Worm (Caenorhabditis elegans): ENCODE results near the gene F18A11.3.
A peak's percentile ranks its signal among the peaks of the same experiment; 100 is the strongest.
"Not testable (repeated sequence)": the region's sequence is repeated elsewhere in the genome, so short reads cannot be mapped to it uniquely, and the experiment has no call there.

F18A11.3 gene

ce11 chrII:13047609-13048008 lies 11.0 kb upstream of the F18A11.3 start, which contains the start of gene F42G4.2:
Gene F42G4.2, plus strand, starts transcription at chrII:13047909.
- TF ChIP-seq fkh-2, snpc-4, elt-1 (tag; optimal IDR thresholded peaks at IDR 0.05): not testable (repeated sequence)

- TF ChIP-seq ceh-28 (tag; optimal IDR thresholded peaks at IDR 0.05): peak; percentile 67
These were observed 10.5 kb upstream of the F18A11.3 start, which contains the start of gene F42G4.7 for ce11 chrII:13047106-13047505. Gene F42G4.7, minus strand, starts transcription at chrII:13047290.

ce11 chrII:13043433-13044054 lies 6.9 kb upstream of the F18A11.3 start, which contains the start of gene puf-6:
Gene puf-6, minus strand, starts transcription at chrII:13043445.
- not testable (repeated sequence) for TF ChIP-seq ztf-4, elt-3, nhr-12 (tag; optimal IDR thresholded peaks at IDR 0.05)

- TF ChIP-seq ceh-28 (tag; optimal IDR thresholded peaks at IDR 0.05); ama-1 (optimal IDR thresholded peaks at IDR 0.05); snpc-4 (tag; optimal IDR thresholded peaks at IDR 0.05): not testable (repeated sequence)
These were observed 4.9 kb downstream of the F18A11.3 start, which contains the start of gene F18A11.2 for ce11 chrII:13031649-13032191. Gene F18A11.2, plus strand, starts transcription at chrII:13031699.

ce11 chrII:13030567-13031188 lies 6.0 kb downstream of the F18A11.3 start:
- TF ChIP-seq nhr-43 (tag; optimal IDR thresholded peaks at IDR 0.05; ENCODE audit: poor library complexity, severe bottlenecking) (peak; percentile 53), hmg-11 (tag; optimal IDR thresholded peaks at IDR 0.05) (peak; percentile 76), lin-15B (tag; optimal IDR thresholded peaks at IDR 0.05) (peak; percentile 19), elt-2 (tag; optimal IDR thresholded peaks at IDR 0.05) (peak; percentile 58), eor-1 (tag; optimal IDR thresholded peaks at IDR 0.05) (no peak), R02D3.7 (tag; optimal IDR thresholded peaks at IDR 0.05) (peak; percentile 35), nhr-23 (tag; optimal IDR thresholded peaks at IDR 0.05) (peak; percentile 75), unc-62 (GFP tag; optimal IDR thresholded peaks at IDR 0.05) (no peak), snpc-4 (tag; optimal IDR thresholded peaks at IDR 0.05) (peak; percentile 45), nfya-1 (tag; optimal IDR thresholded peaks at IDR 0.05; ENCODE audit: insufficient read depth) (peak; percentile 83), lsy-12 (tag; optimal IDR thresholded peaks at IDR 0.05) (peak; percentile 28), ceh-9 (tag; optimal IDR thresholded peaks at IDR 0.05) (no peak), elt-3 (tag; optimal IDR thresholded peaks at IDR 0.05) (no peak), unc-39 (tag; optimal IDR thresholded peaks at IDR 0.05) (no peak), ZK546.5 (tag; optimal IDR thresholded peaks at IDR 0.05) (no peak), pha-4 (tag; optimal IDR thresholded peaks at IDR 0.05) (peak; percentile 60), nhr-25 (tag; optimal IDR thresholded peaks at IDR 0.05) (peak; percentile 84), lin-39 (tag; optimal IDR thresholded peaks at IDR 0.05) (peak; percentile 50), aly-2 (tag; optimal IDR thresholded peaks at IDR 0.05) (no peak), ceh-28 (tag; optimal IDR thresholded peaks at IDR 0.05) (peak; percentile 23), jun-1 (tag; optimal IDR thresholded peaks at IDR 0.05) (no peak), mml-1 (tag; optimal IDR thresholded peaks at IDR 0.05) (no peak), ceh-82 (tag; optimal IDR thresholded peaks at IDR 0.05) (no peak), fos-1 (tag; optimal IDR thresholded peaks at IDR 0.05) (no peak)

- TF ChIP-seq fkh-10 (GFP tag; optimal IDR thresholded peaks at IDR 0.05) (no peak), nhr-25 (tag; optimal IDR thresholded peaks at IDR 0.05) (no peak), lin-39 (tag; optimal IDR thresholded peaks at IDR 0.05) (peak; percentile 47), fkh-2 (tag; optimal IDR thresholded peaks at IDR 0.05) (no peak)
These were observed 6.6 kb downstream of the F18A11.3 start for ce11 chrII:13030051-13030437.
